Fruit fly (Drosophila melanogaster): Measurements from ENCODE around the gene CG42655.
A peak's percentile ranks its signal among the peaks of the same experiment; 100 is the strongest.

Gene CG42655

DNA sequence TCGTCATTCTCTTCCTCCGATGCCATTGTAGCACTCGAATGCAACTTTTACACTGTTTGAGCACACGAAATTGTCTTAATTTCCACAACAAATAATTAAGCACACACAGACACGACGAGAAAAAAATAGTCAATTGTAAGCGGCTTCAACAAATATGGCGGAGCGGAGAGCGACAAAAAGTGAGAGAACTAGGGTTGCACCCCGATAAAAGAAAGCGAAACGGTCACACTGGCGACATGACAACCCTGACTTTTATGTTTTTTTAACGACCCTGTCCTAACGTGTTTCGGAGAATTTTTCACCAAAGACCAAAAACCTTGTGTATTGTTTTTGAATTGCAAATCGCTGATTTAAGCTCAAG is 43.5 kb downstream of the CG42655 start, which contains the start of the genes Mi-2 and Prp3 (continued):
- TF ChIP-seq Rfx (GFP tag; IDR thresholded peaks at IDR 0.05) (peak; percentile 65), CG3281 (GFP tag; optimal IDR thresholded peaks at IDR 0.05) (peak; percentile 100), CG14965 (GFP tag; optimal IDR thresholded peaks at IDR 0.05; ENCODE audit: borderline replicate concordance) (no peak), kah (GFP tag; optimal IDR thresholded peaks at IDR 0.05) (peak; percentile 20), Vsx1 (GFP tag; optimal IDR thresholded peaks at IDR 0.05) (no peak), Dbx (GFP tag; IDR thresholded peaks at IDR 0.05) (no peak), vvl (GFP tag; IDR thresholded peaks at IDR 0.05) (peak; percentile 61; the same call in 1 of the 2 replicates), CG2199 (GFP tag; IDR thresholded peaks at IDR 0.05) (no peak; the same call in 2 of the 3 replicates), ken (GFP tag; IDR thresholded peaks at IDR 0.05) (no peak), lilli (GFP tag; optimal IDR thresholded peaks at IDR 0.05) (peak; percentile 6), CG12299 (tag; optimal IDR thresholded peaks at IDR 0.05) (peak; percentile 69), CG32767 (GFP tag; IDR thresholded peaks at IDR 0.05) (no peak), ind (GFP tag; optimal IDR thresholded peaks at IDR 0.05) (no peak), Hr78 (GFP tag; optimal IDR thresholded peaks at IDR 0.05) (no peak), bigmax (GFP tag; optimal IDR thresholded peaks at IDR 0.05) (no peak), Hr39 (optimal IDR thresholded peaks at IDR 0.05) (no peak), B-H1 (GFP tag; IDR thresholded peaks at IDR 0.05) (no peak), sc (optimal IDR thresholded peaks at IDR 0.05) (no peak), sc (GFP tag; optimal IDR thresholded peaks at IDR 0.05) (no peak), CG3995 (GFP tag; optimal IDR thresholded peaks at IDR 0.05) (no peak), CG11398 (GFP tag; optimal IDR thresholded peaks at IDR 0.05) (no peak), Scr (GFP tag; IDR thresholded peaks at IDR 0.05; ENCODE audit: partially characterized antibody) (peak; percentile 14; the same call in 1 of the 2 replicates), CG15269 (tag; optimal IDR thresholded peaks at IDR 0.05) (no peak), CG4820 (GFP tag; optimal IDR thresholded peaks at IDR 0.05) (no peak), Ptx1 (GFP tag; IDR thresholded peaks at IDR 0.05) (no peak), h (optimal IDR thresholded peaks at IDR 0.05) (no peak), CG12155 (GFP tag; optimal IDR thresholded peaks at IDR 0.05) (no peak), gro (GFP tag; optimal IDR thresholded peaks at IDR 0.05) (peak; percentile 21), zf30C (GFP tag; optimal IDR thresholded peaks at IDR 0.05) (peak; percentile 64), Meics (GFP tag; optimal IDR thresholded peaks at IDR 0.05) (no peak), CG10147 (GFP tag; optimal IDR thresholded peaks at IDR 0.05) (no peak), CTCF (GFP tag; optimal IDR thresholded peaks at IDR 0.05) (peak; percentile 28), Sry-δ (GFP tag; optimal IDR thresholded peaks at IDR 0.05) (peak; percentile 68), NFAT (GFP tag; IDR thresholded peaks at IDR 0.05) (0 out of 2 replicates have a peak, but pooled peaks have one; percentile 20), schlank (tag; optimal IDR thresholded peaks at IDR 0.05) (no peak), Dll (GFP tag; IDR thresholded peaks at IDR 0.05; ENCODE audit: partially characterized antibody) (no peak), CG6854 (GFP tag; optimal IDR thresholded peaks at IDR 0.05) (no peak), Stat92E (GFP tag; optimal IDR thresholded peaks at IDR 0.05) (peak in 1 of 3 experiments; percentile 93), trem (tag; optimal IDR thresholded peaks at IDR 0.05) (peak; percentile 51), CG18476 (GFP tag; optimal IDR thresholded peaks at IDR 0.05) (no peak), CG10565 (GFP tag; optimal IDR thresholded peaks at IDR 0.05) (no peak), Sox100B (GFP tag; optimal IDR thresholded peaks at IDR 0.05) (no peak), CG14014 (GFP tag; IDR thresholded peaks at IDR 0.05) (no peak), Hand (GFP tag; optimal IDR thresholded peaks at IDR 0.05) (no peak), CG10274 (GFP tag; optimal IDR thresholded peaks at IDR 0.05) (no peak), CG9797 (GFP tag; optimal IDR thresholded peaks at IDR 0.05) (peak; percentile 86), CG8388 (GFP tag; optimal IDR thresholded peaks at IDR 0.05) (no peak), amos (GFP tag; IDR thresholded peaks at IDR 0.05; ENCODE audit: partially characterized antibody) (peak; percentile 37; the same call in 1 of the 2 replicates), hth (optimal IDR thresholded peaks at IDR 0.05) (no peak), HLH54F (GFP tag; optimal IDR thresholded peaks at IDR 0.05) (no peak), cg (GFP tag; optimal IDR thresholded peaks at IDR 0.05) (peak; percentile 33), CG34422 (GFP tag; IDR thresholded peaks at IDR 0.05) (peak; percentile 70; the same call in 2 of the 3 replicates), CrebB (tag; optimal IDR thresholded peaks at IDR 0.05) (no peak)
